Worm (Caenorhabditis elegans) whole organism, early embryonic: Measurements from ENCODE around the gene C39E9.8.

Experiments
- B0310.2 ChIP-seq: sonication (generic microtip); optimal IDR thresholded peaks from 2 replicates; lab custom pipeline; 2016; ENCODE audit warnings: mild to moderate bottlenecking, missing genetic modification characterization, missing compliant biosample characterization
- F13C5.2 ChIP-seq: sonication (generic microtip); optimal IDR thresholded peaks from 2 replicates; lab custom pipeline; 2017; ENCODE audit warnings: mild to moderate bottlenecking, missing genetic modification characterization, inconsistent platforms, missing compliant biosample characterization
- aly-1 ChIP-seq: sonication (generic microtip); optimal IDR thresholded peaks from 2 replicates; lab custom pipeline; 2016; ENCODE audit warnings: missing genetic modification characterization, missing compliant biosample characterization
- ama-1 ChIP-seq: fragments of 150-350 bp; optimal IDR thresholded peaks from 2 replicates; lab custom pipeline; 2014
- ceh-13 ChIP-seq: fragments of 200-800 bp; sonication (Bioruptor generic); optimal IDR thresholded peaks from 2 replicates; lab custom pipeline; 2018; ENCODE audit warnings: mild to moderate bottlenecking, missing genetic modification characterization, missing compliant biosample characterization
- ceh-36 ChIP-seq: sonication (generic microtip); optimal IDR thresholded peaks from 2 replicates; lab custom pipeline; 2016; ENCODE audit warnings: missing genetic modification characterization, inconsistent platforms, missing compliant biosample characterization
- ets-7 ChIP-seq: sonication (generic microtip); optimal IDR thresholded peaks from 2 replicates; lab custom pipeline; 2016; ENCODE audit warnings: missing genotype, missing genetic modification characterization, missing compliant biosample characterization
- flt-1 ChIP-seq: fragments of 200-800 bp; sonication (Bioruptor generic); IDR thresholded peaks from 2 replicates; pipeline ENCODE4 v1.3.6; 2022; ENCODE audit warnings: missing genetic modification characterization, missing compliant biosample characterization
- hmbx-1 ChIP-seq: sonication (generic microtip); optimal IDR thresholded peaks from 2 replicates; lab custom pipeline; 2016; ENCODE audit warnings: mild to moderate bottlenecking, missing genetic modification characterization, missing compliant biosample characterization
- hmg-4 ChIP-seq: fragments of 200-800 bp; sonication (Bioruptor generic); optimal IDR thresholded peaks from 2 replicates; lab custom pipeline; 2018; ENCODE audit warnings: mild to moderate bottlenecking, missing genetic modification characterization, missing compliant biosample characterization
- hnd-1 ChIP-seq: sonication (generic microtip); optimal IDR thresholded peaks from 2 replicates; lab custom pipeline; 2016; ENCODE audit warnings: missing genetic modification characterization, missing compliant biosample characterization
- pes-1 ChIP-seq: fragments of 200-800 bp; sonication (Bioruptor generic); IDR thresholded peaks from 2 replicates; pipeline ENCODE4 v1.3.6; 2022; ENCODE audit warnings: missing genetic modification reagents, missing genetic modification characterization, missing compliant biosample characterization
- scrt-1 ChIP-seq: fragments of 200-800 bp; sonication (Bioruptor generic); IDR thresholded peaks from 2 replicates; pipeline ENCODE4 v1.3.6; 2022; ENCODE audit warnings: missing genetic modification characterization, missing compliant biosample characterization
- sea-1 ChIP-seq: fragments of 200-800 bp; sonication (Bioruptor generic); conservative IDR thresholded peaks from 2 replicates; pipeline ENCODE4 v1.3.6; 2022; ENCODE audit warnings: missing genetic modification characterization, missing compliant biosample characterization
- tbx-11 ChIP-seq: fragments of 200-800 bp; sonication (Bioruptor generic); IDR thresholded peaks from 2 replicates; pipeline ENCODE4 v1.3.6; 2022; ENCODE audit warnings: missing genetic modification characterization, missing compliant biosample characterization
- tbx-37 ChIP-seq: fragments of 200-800 bp; sonication (Bioruptor generic); conservative IDR thresholded peaks from 2 replicates; pipeline ENCODE4 v1.3.6; 2022; ENCODE audit warnings: missing genetic modification reagents, missing genetic modification characterization, missing compliant biosample characterization
- tra-4 ChIP-seq: sonication (generic microtip); optimal IDR thresholded peaks from 2 replicates; lab custom pipeline; 2017; ENCODE audit warnings: missing genetic modification characterization, missing compliant biosample characterization

C39E9.8 gene

ce11 chrIV:13057418-13057817 is 21.8 kb upstream of the C39E9.8 start, which contains the start of gene scl-2:
Gene scl-2 (plus strand): TSS chrIV:13057710.
- no peak for TF ChIP-seq ceh-13 (GFP tag; lab: Kevin White, UChicago)
- TF ChIP-seq ets-7: no peak
- TF ChIP-seq ceh-36 (tag; lab: Kevin White, UChicago): no peak
- TF ChIP-seq ama-1 (lab: Kevin White, UChicago): no peak
- no peak for TF ChIP-seq hnd-1
- TF ChIP-seq pes-1 (GFP tag; lab: Robert Waterston, UW): no peak
- TF ChIP-seq tra-4 (tag; lab: Kevin White, UChicago): no peak
- no peak for TF ChIP-seq tbx-37 (GFP tag; lab: Robert Waterston, UW)
- no peak for TF ChIP-seq hmg-4 (GFP tag; lab: Kevin White, UChicago)
- TF ChIP-seq sea-1 (GFP tag; lab: Robert Waterston, UW): no peak
- no peak for TF ChIP-seq F13C5.2 (tag; lab: Kevin White, UChicago)
- no peak for TF ChIP-seq tbx-11
- no peak for TF ChIP-seq aly-1 (tag; lab: Kevin White, UChicago)
- no peak for TF ChIP-seq flt-1
- TF ChIP-seq B0310.2 (tag; lab: Kevin White, UChicago): no peak
- TF ChIP-seq hmbx-1: no peak
- TF ChIP-seq scrt-1 (GFP tag; lab: Robert Waterston, UW): no peak

ce11 chrIV:13059284-13059683 is 20.0 kb upstream of the C39E9.8 start, which contains the start of gene scl-3:
Gene scl-3 (plus strand): TSS chrIV:13059584.
- no peak for TF ChIP-seq hnd-1
- no peak for TF ChIP-seq ets-7

- TF ChIP-seq ets-7 (no peak), hmbx-1 (no peak), tbx-11 (no peak), pes-1 (GFP tag; lab: Robert Waterston, UW) (no peak), F13C5.2 (tag; lab: Kevin White, UChicago) (no peak), B0310.2 (tag; lab: Kevin White, UChicago) (no peak), ama-1 (lab: Kevin White, UChicago) (no peak), tra-4 (tag; lab: Kevin White, UChicago) (no peak), hmg-4 (GFP tag; lab: Kevin White, UChicago) (no peak), sea-1 (GFP tag; lab: Robert Waterston, UW) (no peak), scrt-1 (GFP tag; lab: Robert Waterston, UW) (no peak), ceh-36 (tag; lab: Kevin White, UChicago) (no peak), hnd-1 (no peak), ceh-13 (GFP tag; lab: Kevin White, UChicago) (no peak), tbx-37 (GFP tag; lab: Robert Waterston, UW) (no peak), aly-1 (tag; lab: Kevin White, UChicago) (no peak), flt-1 (no peak)
These were observed 15.5 kb upstream of the C39E9.8 start, which contains the start of gene scl-5 for ce11 chrIV:13063714-13064113. Gene scl-5 (plus strand): TSS chrIV:13064014.

- TF ChIP-seq F13C5.2 (tag; lab: Kevin White, UChicago) (no peak), sea-1 (GFP tag; lab: Robert Waterston, UW) (0 out of 2 replicates have a peak, but pooled peaks have one; percentile 37), hmbx-1 (no peak), ceh-36 (tag; lab: Kevin White, UChicago) (no peak)
These were observed 13.2 kb upstream of the C39E9.8 start for ce11 chrIV:13066044-13066443.

- no peak for TF ChIP-seq hmg-4 (GFP tag; lab: Kevin White, UChicago)
- no peak for TF ChIP-seq B0310.2 (tag; lab: Kevin White, UChicago)
- no peak for TF ChIP-seq flt-1
- no peak for TF ChIP-seq aly-1 (tag; lab: Kevin White, UChicago)
- no peak for TF ChIP-seq hnd-1
These were observed 12.0 kb upstream of the C39E9.8 start, which contains the start of gene col-131 for ce11 chrIV:13067200-13067599. Gene col-131 (minus strand): TSS chrIV:13067300.

- TF ChIP-seq hmbx-1 (no peak), flt-1 (no peak), F13C5.2 (tag; lab: Kevin White, UChicago) (no peak), ets-7 (no peak), tbx-11 (no peak), pes-1 (GFP tag; lab: Robert Waterston, UW) (no peak), sea-1 (GFP tag; lab: Robert Waterston, UW) (no peak), tra-4 (tag; lab: Kevin White, UChicago) (no peak), ama-1 (lab: Kevin White, UChicago) (no peak)
These were observed 10.8 kb upstream of the C39E9.8 start, which contains the start of gene scl-6 for ce11 chrIV:13068451-13068850. Gene scl-6 (plus strand): TSS chrIV:13068751.

ce11 chrIV:13070142-13070541 is 9.1 kb upstream of the C39E9.8 start, which contains the start of gene scl-7:
Gene scl-7 (plus strand): TSS chrIV:13070442.
- TF ChIP-seq sea-1 (GFP tag; lab: Robert Waterston, UW): no peak
- no peak for TF ChIP-seq hnd-1
- TF ChIP-seq hmg-4 (GFP tag; lab: Kevin White, UChicago): no peak
- TF ChIP-seq tra-4 (tag; lab: Kevin White, UChicago): no peak
- TF ChIP-seq ceh-36 (tag; lab: Kevin White, UChicago): no peak
- no peak for TF ChIP-seq flt-1
- TF ChIP-seq aly-1 (tag; lab: Kevin White, UChicago): no peak
- no peak for TF ChIP-seq ama-1 (lab: Kevin White, UChicago)
- no peak for TF ChIP-seq ets-7
- TF ChIP-seq tbx-37 (GFP tag; lab: Robert Waterston, UW): no peak
- TF ChIP-seq scrt-1 (GFP tag; lab: Robert Waterston, UW): no peak
- TF ChIP-seq B0310.2 (tag; lab: Kevin White, UChicago): no peak
- no peak for TF ChIP-seq pes-1 (GFP tag; lab: Robert Waterston, UW)
- no peak for TF ChIP-seq F13C5.2 (tag; lab: Kevin White, UChicago)
- no peak for TF ChIP-seq ceh-13 (GFP tag; lab: Kevin White, UChicago)
- no peak for TF ChIP-seq hmbx-1
- no peak for TF ChIP-seq tbx-11

ce11 chrIV:13071445-13071844 is 7.8 kb upstream of the C39E9.8 start, which contains the start of gene scl-8:
Gene scl-8 (plus strand): TSS chrIV:13071745.
- no peak for TF ChIP-seq hnd-1
